Worm (Caenorhabditis elegans): Measurements from ENCODE around the gene dop-3.

ce11 chrX:6531896-6532295 is 37.6 kb downstream of the dop-3 start:
- TF ChIP-seq nfya-1 (tag; optimal IDR thresholded peaks at IDR 0.05; ENCODE audit: borderline replicate concordance, insufficient read depth) (no peak), pha-4 (tag; optimal IDR thresholded peaks at IDR 0.05) (no peak), madf-3 (GFP tag; IDR thresholded peaks at IDR 0.05) (no peak), ztf-26 (tag; optimal IDR thresholded peaks at IDR 0.05) (no peak), F39B2.1 (GFP tag; IDR thresholded peaks at IDR 0.05) (no peak), ama-1 (optimal IDR thresholded peaks at IDR 0.05) (no peak), ama-1 (GFP tag; optimal IDR thresholded peaks at IDR 0.05) (no peak), mel-28 (tag; optimal IDR thresholded peaks at IDR 0.05; ENCODE audit: borderline replicate concordance) (no peak)
